Worm (Caenorhabditis elegans) whole organism, L4 larva: ENCODE data around the gene W06H8.6.
A peak's percentile ranks its signal among the peaks of the same experiment; 100 is the strongest.

Source experiments
- T26A8.4 ChIP-seq: fragments of 200-800 bp; sonication (Bioruptor generic); IDR thresholded peaks from 2 replicates; pipeline ENCODE4 v1.3.6; 2022; ENCODE audit warnings: missing genetic modification characterization, missing compliant biosample characterization
- Y5F2A.4 ChIP-seq: fragments of 200-800 bp; sonication (Bioruptor generic); optimal IDR thresholded peaks from 2 replicates; lab custom pipeline; 2018; ENCODE audit warnings: mild to moderate bottlenecking, missing genetic modification characterization, missing compliant biosample characterization
- aha-1 ChIP-seq: fragments of 150-350 bp; peaks from one replicate; lab custom pipeline; 2014; ENCODE audit warnings: missing biosample characterization, missing genetic modification characterization
- daf-12 ChIP-seq: fragments of 150-350 bp; optimal IDR thresholded peaks from 2 replicates; lab custom pipeline; 2014; ENCODE audit warnings: missing biosample characterization, missing genetic modification reagents, missing genetic modification characterization
- daf-16 ChIP-seq, 3 experiments: sonication (generic microtip); optimal IDR thresholded peaks; 2 replicates each; lab custom pipeline; 2016 to 2017; ENCODE audit warnings: missing genetic modification characterization in 3 of 3, missing genetic modification reagents in 3 of 3, mild to moderate bottlenecking in 2 of 3, missing compliant biosample characterization in 2 of 3, missing biosample characterization in 1 of 3, moderate library complexity in 1 of 3
- fkh-10 ChIP-seq: fragments of 150-350 bp; optimal IDR thresholded peaks from 2 replicates; lab custom pipeline; 2014; ENCODE audit warnings: missing biosample characterization, missing genetic modification reagents, missing genetic modification characterization
- hlh-11 ChIP-seq: fragments of 200-800 bp; sonication (Bioruptor generic); optimal IDR thresholded peaks from 2 replicates; lab custom pipeline; 2018; ENCODE audit warnings: mild to moderate bottlenecking, missing genetic modification characterization, missing compliant biosample characterization
- hmg-1.1 ChIP-seq: fragments of 200-800 bp; sonication (Bioruptor generic); IDR thresholded peaks from 2 replicates; pipeline ENCODE4 v1.3.6; 2022; ENCODE audit warnings: missing genetic modification reagents, missing genetic modification characterization, missing compliant biosample characterization
- jun-1 ChIP-seq: fragments of 150-350 bp; optimal IDR thresholded peaks from 2 replicates; lab custom pipeline; 2014; ENCODE audit warnings: missing biosample characterization, missing genetic modification reagents, missing genetic modification characterization
- mdt-29 ChIP-seq: fragments of 200-800 bp; sonication (Bioruptor generic); IDR thresholded peaks from 2 replicates; pipeline ENCODE4 v1.3.6; 2022; ENCODE audit warnings: missing genetic modification reagents, missing genetic modification characterization, missing compliant biosample characterization
- nhr-11 ChIP-seq: fragments of 150-350 bp; optimal IDR thresholded peaks from 2 replicates; lab custom pipeline; 2014; ENCODE audit warnings: missing biosample characterization, missing genetic modification characterization
- nhr-28 ChIP-seq: fragments of 150-350 bp; optimal IDR thresholded peaks from 2 replicates; lab custom pipeline; 2014; ENCODE audit warnings: missing biosample characterization, missing genetic modification characterization
- set-16 ChIP-seq: fragments of 200-800 bp; sonication (Bioruptor generic); IDR thresholded peaks from 2 replicates; pipeline ENCODE4 v1.3.6; 2022; ENCODE audit warnings: missing genetic modification reagents, missing genetic modification characterization, missing compliant biosample characterization
- unc-62 ChIP-seq, 3 experiments: fragments of 150-350 bp in 1 of 3; sonication (generic microtip); optimal IDR thresholded peaks in 2 of 3; peaks in 1 of 3; 1 replicate in 1 of 3; 2 replicates in 2 of 3; lab custom pipeline; 2014 to 2017; ENCODE audit warnings: missing biosample characterization in 3 of 3, missing genetic modification characterization in 3 of 3, missing genetic modification reagents in 3 of 3, missing genotype in 1 of 3

The W06H8.6 gene

ce11 chrV:6206498-6206897 lies 20.3 kb downstream of the W06H8.6 start, which contains the start of gene W06H8.2:
Gene W06H8.2 (plus strand): TSS chrV:6206755.
- TF ChIP-seq nhr-28 (tag; lab: Kevin White, UChicago) (peak; percentile 25), jun-1 (tag; lab: Kevin White, UChicago) (no peak), Y5F2A.4 (GFP tag; lab: Kevin White, UChicago) (no peak)

ce11 chrV:6204046-6204445 lies 22.8 kb downstream of the W06H8.6 start:
- TF ChIP-seq hmg-1.1 (GFP tag; lab: Robert Waterston, UW) (0 out of 2 replicates have a peak, but pooled peaks have one; percentile 17), nhr-11 (tag; lab: Kevin White, UChicago) (peak; percentile 69), T26A8.4 (GFP tag; lab: Robert Waterston, UW) (0 out of 2 replicates have a peak, but pooled peaks have one; percentile 23), mdt-29 (GFP tag; lab: Robert Waterston, UW) (0 out of 2 replicates have a peak, but pooled peaks have one; percentile 17), hlh-11 (tag; lab: Kevin White, UChicago) (peak; percentile 58), daf-12 (tag; lab: Kevin White, UChicago) (no peak), aha-1 (tag; lab: Kevin White, UChicago) (no peak), set-16 (0 out of 2 replicates have a peak, but pooled peaks have one; percentile 19), daf-16 (GFP tag; optimal IDR thresholded peaks at IDR 0.05; lab: Kevin White, UChicago) (peak in 1 of 2 experiments; percentile 91), daf-16 (tag; optimal IDR thresholded peaks at IDR 0.05; lab: Kevin White, UChicago) (no peak)

ce11 chrV:6202573-6202972 lies 24.2 kb downstream of the W06H8.6 start, which contains the start of gene ttn-1:
Gene ttn-1 (minus strand): TSS chrV:6202632.
- TF ChIP-seq fkh-10 (GFP tag; lab: Kevin White, UChicago) = no peak
- TF ChIP-seq hlh-11 (tag; lab: Kevin White, UChicago) = peak; percentile 11
- TF ChIP-seq unc-62 (GFP tag; optimal IDR thresholded peaks at IDR 0.05 in 1 of 2; lab: Kevin White, UChicago) = peak in 1 of 2 experiments; percentile 97
- TF ChIP-seq unc-62 (tag; optimal IDR thresholded peaks at IDR 0.05; lab: Kevin White, UChicago) = no peak
